Fruit fly (Drosophila melanogaster) whole organism, larva: ENCODE results near the gene Osi2.
A peak's percentile ranks its signal among the peaks of the same experiment; 100 is the strongest.

Experiments
- noc ChIP-seq: fragments of 200-800 bp; sonication (Bioruptor generic); optimal IDR thresholded peaks from 3 replicates; lab custom pipeline; 2019; ENCODE audit warnings: missing biosample characterization, mild to moderate bottlenecking, missing genetic modification characterization, moderate library complexity

The Osi2 gene

DNA sequence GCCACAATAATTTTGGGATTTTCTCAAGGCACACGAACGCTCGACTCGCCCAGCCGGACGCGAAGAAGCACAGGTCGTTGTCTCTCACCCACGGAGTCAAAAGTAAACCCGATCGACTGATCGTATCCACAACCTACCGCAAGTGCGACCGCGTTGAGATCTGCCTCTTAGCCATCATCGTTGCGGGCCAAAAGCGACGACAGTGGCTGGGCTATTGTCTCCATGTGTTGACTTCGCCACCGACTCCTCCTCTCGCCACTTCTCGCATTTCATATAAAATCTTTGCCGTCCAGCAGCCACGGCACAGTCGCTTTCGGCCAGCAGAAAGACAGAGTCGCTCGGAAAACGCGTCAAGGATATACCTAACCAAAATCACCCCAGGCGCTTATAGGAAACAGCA lies at the start of gene Osi2:
TSS of gene Osi2 (plus strand) at position 301 of the 400 bp plus-strand sequence.
- no peak for TF ChIP-seq noc

dm6 chr3R:6167183-6167582 lies 42.0 kb upstream of the Osi2 start, which contains the start of gene CG1077:
Gene CG1077, plus strand, starts transcription at chr3R:6167483.
- no peak for TF ChIP-seq noc

DNA sequence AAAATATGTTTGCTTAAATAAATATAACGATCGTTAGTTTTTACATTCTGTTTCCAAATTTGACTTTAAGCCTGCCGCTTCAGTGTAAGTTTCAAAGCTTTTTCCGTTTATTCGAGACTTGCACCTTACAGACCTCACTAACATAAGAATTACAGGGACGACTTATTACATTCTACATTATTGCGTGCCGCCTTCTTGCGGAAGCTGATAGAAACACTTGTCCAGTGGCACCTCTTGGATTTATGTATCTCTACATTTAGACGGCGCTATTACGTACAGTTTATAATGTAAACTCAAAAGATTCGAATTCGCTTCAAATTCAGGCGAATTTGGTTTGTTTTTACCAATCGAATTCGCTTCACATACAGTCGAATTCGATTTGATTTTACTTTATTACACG lies 38.4 kb upstream of the Osi2 start:
- TF ChIP-seq noc, result no peak

DNA sequence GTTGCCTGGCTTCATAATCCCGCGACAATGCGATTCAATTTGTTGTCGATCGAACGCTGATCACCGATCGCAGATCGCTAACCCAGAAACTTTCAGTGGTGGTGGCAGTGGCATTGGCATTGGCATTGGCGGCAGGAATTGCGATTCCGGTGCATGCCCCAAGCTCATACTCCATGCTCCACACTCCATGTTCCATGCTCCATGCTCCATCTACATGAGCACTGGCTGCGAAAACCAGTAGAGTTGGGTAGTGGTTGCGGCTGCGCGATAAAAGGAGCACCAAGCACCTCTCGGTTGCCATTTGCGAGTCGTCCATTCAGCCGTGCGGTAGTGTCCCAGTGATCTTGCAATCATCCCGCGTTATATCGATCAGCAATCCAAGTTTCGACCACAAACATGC lies 35.9 kb upstream of the Osi2 start, which contains the start of gene Osi1:
TSS of gene Osi1 (plus strand) at position 301 of the 400 bp plus-strand sequence.
- no peak for TF ChIP-seq noc

dm6 chr3R:6182511-6182910 lies 26.7 kb upstream of the Osi2 start:
- no peak for TF ChIP-seq noc

DNA sequence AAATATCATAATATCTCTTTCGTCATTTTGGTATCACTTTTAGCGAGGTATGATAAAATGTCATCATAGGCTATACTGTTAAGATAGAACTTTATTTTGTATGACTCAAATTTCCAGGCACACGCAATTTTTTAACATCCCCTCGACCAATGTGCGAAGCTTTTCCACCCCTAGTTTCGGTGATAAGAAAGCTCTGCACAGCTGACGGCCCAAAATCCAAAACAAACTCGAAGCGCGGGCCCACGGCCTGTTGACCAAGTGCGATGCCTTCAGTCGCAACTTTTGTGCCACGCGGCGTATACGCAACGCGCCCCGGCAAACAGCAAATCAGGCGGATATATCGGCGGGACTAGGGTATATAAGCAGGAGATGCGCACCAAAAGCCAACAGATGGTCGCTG lies 22.2 kb upstream of the Osi2 start, which contains the start of gene NPFR:
TSS of gene NPFR (plus strand) at position 301 of the 400 bp plus-strand sequence.
- no peak for TF ChIP-seq noc

- TF ChIP-seq noc, result no peak
Measured at dm6 chr3R:6196416-6196815, 12.8 kb upstream of the Osi2 start.

- peak; percentile 3 for TF ChIP-seq noc
Measured at dm6 chr3R:6198488-6198892, 10.7 kb upstream of the Osi2 start, which contains the start of gene Osi24. Gene Osi24, plus strand, starts transcription at chr3R:6198811.

DNA sequence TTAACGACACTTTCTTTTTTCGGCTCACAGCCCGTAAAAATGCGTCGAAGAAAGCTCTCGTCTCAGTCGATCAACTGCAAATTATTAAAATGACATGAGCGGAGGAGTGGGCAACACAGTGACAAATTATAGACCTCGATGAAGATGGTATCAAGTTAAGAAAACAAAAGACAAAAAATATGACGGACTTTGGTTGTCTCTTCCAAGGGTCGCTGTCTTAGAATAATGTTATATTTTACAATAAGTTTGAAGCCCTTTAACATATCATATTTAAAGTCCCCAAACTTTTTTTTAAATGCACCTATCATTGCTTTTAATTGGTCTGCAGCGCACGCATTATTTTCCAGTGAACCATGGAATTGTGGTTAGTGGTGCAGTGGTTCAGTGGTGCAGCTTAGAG lies 9.5 kb upstream of the Osi2 start:
- TF ChIP-seq noc, result no peak

- TF ChIP-seq noc, result no peak
Measured at dm6 chr3R:6203000-6203399, 6.2 kb upstream of the Osi2 start.

- no peak for TF ChIP-seq noc
Measured at dm6 chr3R:6210266-6211040, 1.3 kb downstream of the Osi2 start.

- TF ChIP-seq noc, result no peak
Measured at dm6 chr3R:6211041-6211377, 1.8 kb downstream of the Osi2 start.

dm6 chr3R:6214227-6214626 lies 5.1 kb downstream of the Osi2 start:
- TF ChIP-seq noc, result no peak

- TF ChIP-seq noc, result no peak
Measured at dm6 chr3R:6215053-6215882, 6.1 kb downstream of the Osi2 start, which contains the start of gene Osi3. Gene Osi3, plus strand, starts transcription at chr3R:6215832.

dm6 chr3R:6221681-6222080 lies 12.5 kb downstream of the Osi2 start, which contains the start of gene Osi4:
Gene Osi4, minus strand, starts transcription at chr3R:6221781.
- TF ChIP-seq noc, result no peak

DNA sequence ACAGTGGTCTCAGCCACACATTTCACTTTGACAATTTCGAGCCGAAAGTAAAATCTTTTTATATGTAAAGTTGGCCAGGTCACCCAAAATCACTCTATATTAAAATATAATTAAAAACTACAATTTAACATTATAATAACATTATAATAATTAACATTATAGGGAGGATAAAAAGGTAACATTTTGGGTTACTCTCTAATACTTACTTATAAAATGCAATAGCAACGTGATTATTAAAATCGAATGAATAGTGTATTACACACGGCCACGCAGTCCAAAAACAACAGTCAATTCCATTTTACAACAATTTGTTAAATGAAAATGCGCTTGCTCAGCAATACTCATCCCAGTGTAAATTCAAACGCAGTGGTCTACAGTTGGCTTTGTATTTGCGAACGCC lies 12.9 kb downstream of the Osi2 start:
- TF ChIP-seq noc, result no peak

dm6 chr3R:6226156-6226555 lies 17.0 kb downstream of the Osi2 start:
- no peak for TF ChIP-seq noc
